Fruit fly (Drosophila melanogaster) whole organism, larva: ENCODE measurements around the gene x16.

Source experiments
- noc ChIP-seq: fragments of 200-800 bp; sonication (Bioruptor generic); optimal IDR thresholded peaks from 3 replicates; lab custom pipeline; 2019; ENCODE audit warnings: missing biosample characterization, mild to moderate bottlenecking, missing genetic modification characterization, moderate library complexity

Gene x16

DNA sequence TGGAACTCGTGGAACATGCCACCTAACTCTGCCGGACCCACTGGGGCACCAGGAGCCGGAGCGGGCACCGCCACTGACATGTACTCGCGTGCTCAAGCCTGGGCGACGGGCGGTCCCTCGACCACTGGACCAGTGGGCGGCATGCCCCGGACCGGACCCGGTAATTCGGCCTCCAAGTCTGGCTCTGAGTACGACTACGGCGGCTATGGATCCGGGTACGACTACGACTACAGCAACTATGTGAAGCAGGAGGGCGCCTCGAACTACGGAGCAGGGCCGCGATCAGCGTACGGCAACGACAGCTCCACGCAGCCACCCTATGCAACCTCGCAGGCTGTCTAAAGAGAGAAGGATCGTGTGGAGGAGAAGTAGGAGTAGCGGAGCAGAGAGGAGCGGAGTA lies 5.1 kb upstream of the x16 start:
- no peak for TF ChIP-seq noc (tag; lab: Kevin White, UChicago)

DNA sequence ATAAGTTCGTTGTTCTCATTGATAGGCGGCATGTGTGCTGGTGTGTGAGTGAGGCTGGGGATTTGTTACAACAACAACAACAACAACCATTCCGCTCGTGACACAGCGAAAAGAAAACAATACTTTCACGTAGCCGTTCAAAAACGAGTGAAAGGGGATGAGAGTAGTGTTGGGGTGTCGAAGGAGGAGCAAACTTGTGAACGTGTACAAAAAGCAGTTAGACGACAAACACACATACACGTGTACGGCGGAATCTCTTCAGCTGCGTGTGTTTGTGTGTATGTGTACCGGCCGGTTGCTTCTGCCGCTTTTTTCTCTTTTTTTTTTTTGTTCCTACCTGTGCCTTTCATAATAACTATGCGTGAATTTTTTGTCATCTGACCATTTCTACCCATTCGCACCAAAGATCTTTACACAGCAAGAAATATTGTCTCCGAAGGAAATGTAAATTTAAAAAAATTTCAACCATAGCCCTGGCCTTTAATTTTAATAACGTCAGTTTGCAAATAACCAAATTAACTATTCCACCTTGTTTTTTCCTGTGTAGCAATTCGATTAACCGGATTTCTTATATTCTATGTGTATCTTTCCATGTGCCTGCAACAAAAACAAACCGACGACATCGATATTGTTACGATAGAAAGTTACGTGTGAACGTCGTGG lies 2.2 kb upstream of the x16 start:
- TF ChIP-seq noc (tag; lab: Kevin White, UChicago) = peak; percentile 81

DNA sequence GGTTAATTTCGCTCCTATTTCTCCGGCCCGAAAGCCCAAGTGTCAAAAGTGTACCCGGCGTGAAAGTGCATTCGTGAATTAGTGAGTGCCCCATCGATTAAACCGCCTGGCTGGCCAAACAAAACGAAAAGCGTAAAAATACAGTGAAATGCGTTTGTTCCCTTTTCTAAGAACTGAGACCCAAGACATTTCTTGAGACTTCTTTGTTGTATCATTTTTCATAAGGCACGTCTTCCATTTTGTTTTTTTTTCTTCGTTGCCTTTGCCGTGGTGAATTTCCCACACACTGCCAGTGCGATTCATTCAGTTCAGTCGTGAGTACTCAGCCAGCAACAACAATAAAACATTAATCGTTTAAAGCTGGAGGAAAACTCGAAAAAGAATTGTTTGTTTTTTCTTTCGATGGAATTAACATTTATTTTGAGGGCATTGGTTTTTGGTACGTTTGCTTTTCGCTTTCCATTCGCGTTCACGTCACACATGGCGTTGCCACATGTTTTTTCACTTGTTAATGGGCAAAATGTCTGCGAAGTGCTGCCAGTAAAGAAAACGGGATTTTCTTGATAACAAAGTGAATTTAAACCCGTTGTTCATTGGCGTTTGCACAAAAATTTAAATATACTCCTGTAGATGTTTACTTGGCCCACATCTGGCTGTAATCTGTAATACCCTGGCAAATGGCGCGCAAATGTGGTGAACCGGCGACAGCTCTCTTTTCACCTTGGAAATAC lies 1.5 kb upstream of the x16 start:
- no peak for TF ChIP-seq noc (tag; lab: Kevin White, UChicago)

DNA sequence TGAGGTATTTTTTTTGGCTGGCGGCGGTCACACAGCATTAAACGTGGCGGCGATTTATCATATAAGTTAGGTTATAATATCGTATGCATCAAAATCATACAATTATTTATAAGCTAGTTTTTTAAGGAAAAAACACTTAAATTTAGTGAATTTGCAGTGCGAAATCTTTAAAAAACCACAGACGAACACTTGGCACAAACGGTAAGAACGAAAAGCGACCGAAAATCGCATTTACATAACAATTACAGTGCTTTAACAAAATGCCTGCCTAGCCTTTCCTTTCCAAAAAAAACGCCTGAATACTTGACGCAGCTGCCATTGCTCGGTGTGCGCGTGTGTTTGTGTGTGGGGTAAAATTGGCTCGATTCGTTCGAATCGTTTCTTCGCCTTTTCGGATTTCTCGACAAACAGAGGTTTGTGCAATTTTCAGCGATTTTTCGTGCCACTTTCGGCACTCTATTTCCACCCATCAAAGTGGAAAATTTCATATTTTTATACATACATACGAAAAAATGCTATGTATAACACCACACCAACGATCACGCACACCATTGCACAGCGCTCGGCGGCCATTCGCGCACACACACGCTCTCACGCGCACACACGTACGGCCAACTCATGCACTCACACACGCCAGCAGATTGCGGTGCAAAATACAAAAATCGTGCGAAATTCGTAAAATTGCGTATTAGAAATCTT lies 800 bp upstream of the x16 start, which contains the start of gene Hrb27C:
Hrb27C (plus strand) TSS at position 44 of the 699 bp plus-strand sequence.
- TF ChIP-seq noc (tag; lab: Kevin White, UChicago) = no peak

DNA sequence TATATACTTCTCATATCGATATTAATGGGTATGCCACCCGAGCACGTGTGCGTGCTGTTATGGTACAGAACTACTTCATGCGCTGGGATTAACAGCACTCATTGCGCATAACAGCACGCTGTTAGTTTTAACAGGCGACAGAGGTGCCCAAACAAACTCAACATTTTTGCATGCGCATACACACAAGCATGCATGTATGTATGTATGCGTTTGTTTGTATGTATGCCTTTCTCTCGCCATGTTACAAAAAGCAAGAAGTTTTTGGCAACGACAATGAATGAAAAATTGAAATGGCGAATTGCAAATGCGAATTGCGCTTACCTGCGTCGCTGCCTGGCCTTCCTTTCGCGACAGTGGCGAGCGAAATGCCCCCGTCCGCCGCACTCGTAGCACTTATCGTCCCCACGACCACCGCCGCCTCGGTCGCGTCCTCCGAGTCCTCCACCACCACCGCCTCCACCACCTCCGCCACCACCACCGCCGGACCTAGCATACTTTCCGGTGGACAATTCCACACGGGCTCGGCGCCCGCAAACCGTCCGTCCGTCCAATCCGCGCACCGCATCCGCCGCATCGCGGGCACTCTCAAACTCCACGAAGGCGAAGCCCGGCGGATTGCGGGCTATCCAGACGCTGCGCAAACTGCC lies 684 bp downstream of the x16 start:
- TF ChIP-seq noc (tag; lab: Kevin White, UChicago) = no peak

DNA sequence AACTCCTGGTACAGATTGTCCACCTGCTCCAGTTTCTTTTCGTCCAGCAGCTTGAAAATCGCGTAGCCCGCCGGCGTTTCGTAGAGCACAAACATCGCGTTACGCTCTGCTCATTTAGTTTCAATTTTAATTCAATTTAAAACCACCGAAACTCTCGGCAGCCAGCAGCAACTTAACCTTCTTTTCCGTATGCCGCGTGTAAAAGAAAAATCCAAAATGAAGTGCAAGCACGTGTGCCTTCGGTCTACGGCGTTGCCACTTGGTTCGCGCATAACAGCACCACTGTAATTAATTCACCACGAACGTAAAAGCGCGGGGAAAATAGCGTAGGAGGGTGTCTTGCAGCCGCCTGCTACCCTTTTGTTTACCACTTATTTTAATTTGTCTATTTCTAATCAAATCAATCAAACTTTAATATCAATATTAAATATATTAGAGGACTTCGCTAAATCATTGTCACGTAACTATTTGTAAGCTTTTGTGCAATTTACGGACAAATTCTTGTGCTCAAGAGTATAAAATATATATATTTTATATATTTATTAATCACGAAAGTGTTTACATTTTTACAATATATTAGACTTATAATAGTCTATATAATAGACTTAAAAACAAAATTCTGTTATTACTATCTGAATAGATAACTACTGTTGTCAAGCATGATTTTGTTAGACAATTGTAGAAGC lies 1.4 kb downstream of the x16 start, which contains the start of gene nop5:
nop5 (minus strand) TSS at position 227 of the 686 bp plus-strand sequence.
- no peak for TF ChIP-seq noc (tag; lab: Kevin White, UChicago)

DNA sequence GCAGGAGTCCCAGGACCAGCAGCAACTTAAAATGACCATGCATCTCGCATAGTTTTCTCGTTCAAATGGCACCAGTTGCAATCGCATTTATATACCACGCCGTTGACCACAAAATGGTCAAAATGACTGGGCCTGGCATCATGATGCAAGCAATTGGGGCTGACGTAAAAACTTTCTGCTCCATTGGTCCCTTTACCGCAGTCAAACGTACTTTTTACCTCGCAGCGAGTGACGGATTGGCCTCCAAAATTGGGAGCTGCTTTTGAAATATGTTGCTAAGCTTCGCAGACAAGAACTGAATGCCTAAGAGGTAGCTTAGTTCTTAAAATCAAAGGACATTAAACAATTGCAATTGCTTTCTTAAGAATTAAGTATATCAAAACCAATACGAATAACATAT lies 3.7 kb downstream of the x16 start, which contains the start of gene CG32829:
CG32829 (minus strand) TSS at position 101 of the 400 bp plus-strand sequence.
- no peak for TF ChIP-seq noc (tag; lab: Kevin White, UChicago)

DNA sequence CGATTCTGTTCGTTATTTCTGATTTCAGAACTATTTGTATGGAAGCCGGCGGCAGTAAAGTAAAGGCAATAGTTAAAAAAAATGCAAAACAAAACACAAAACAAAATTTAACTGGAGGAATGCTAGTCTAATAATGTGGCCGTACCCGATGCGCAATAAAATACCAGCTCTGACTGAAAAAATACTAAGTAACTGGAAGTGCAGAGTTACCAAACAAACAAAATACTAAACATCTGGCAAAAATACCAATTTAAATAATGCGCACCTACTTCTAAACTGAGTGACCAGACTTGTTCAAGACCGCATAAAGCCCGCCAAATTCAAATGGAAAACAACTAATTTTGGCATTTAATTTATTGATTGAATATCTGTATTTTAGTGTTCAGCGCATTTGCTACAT lies 6.0 kb downstream of the x16 start, which contains the start of gene Wee1:
Wee1 (minus strand) TSS at position 175 of the 400 bp plus-strand sequence.
- no peak for TF ChIP-seq noc (tag; lab: Kevin White, UChicago)

DNA sequence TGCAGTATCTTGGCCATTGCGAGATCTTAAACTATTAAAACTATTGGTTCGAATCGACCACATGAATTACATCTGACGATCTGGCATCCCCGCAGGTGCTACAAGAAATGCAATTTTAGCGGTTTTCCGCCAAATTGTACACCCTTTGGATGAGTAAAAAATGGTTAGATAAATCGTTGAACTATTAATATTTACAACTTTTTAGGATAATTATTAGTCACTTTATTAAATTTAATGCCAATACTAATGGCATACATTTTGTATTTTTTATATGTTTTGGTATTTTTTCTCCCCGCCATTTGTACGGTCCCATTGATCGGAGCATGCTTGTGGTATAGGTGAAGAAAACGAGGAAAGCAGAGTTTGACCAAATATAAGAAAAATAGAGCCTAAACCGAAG lies 12.2 kb downstream of the x16 start, which contains the start of the genes Polr1F and Rat1:
Polr1F (minus strand) TSS at position 84 of the 400 bp plus-strand sequence.
Rat1 (plus strand) TSS at position 323 of the 400 bp plus-strand sequence.
- TF ChIP-seq noc (tag; lab: Kevin White, UChicago) = no peak

DNA sequence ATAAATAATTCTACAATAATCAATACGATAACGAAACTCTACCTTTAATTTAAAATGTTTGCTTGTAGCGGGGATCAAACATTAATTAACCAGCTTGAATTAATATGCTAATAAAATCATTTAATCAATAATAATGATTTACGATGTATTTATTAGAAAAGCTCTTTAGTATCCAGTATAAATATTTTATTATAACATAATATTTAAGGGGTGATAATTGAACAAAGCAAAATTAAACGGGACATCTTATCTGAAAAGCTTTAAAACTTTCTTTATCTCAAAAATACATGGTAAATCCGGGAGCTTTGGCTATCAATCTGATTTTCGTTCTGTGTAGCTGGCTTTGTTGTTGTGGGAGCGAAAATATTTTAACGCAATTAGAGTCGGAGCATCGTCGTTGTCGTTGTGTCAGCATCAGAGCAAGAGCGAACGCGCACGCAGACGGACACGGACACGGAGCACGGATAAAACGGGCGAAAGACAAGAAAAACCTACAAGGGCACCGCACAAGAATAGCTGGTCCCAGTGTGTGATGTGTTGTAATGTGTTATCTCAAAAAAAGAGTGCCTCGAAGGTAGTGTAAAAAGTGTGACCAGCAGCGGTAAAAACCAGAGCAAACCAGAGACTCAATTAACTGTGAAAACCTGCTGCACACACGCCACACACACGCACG lies 45.3 kb downstream of the x16 start, which contains the start of gene Nlg2:
Nlg2 (plus strand) TSS at position 375 of the 673 bp plus-strand sequence.
- no peak for TF ChIP-seq noc (tag; lab: Kevin White, UChicago)

DNA sequence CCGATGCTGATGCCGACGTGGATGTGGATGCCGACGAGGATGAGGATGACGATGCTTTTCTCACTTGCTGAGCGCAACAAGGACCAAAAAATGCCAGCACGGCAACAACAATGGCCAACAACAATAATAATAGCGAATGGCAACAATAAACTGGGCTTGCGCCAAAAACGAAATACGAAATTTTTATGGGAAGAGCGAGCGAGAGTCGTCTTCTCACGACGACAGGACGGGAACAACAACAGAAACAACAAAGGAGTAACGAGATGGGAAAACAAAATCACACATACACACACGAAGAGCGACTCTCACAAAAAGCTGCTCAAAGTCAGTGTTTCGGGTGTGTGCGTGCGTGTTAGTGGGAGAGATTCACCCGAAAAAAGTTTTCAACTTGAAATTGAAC lies 46.0 kb downstream of the x16 start:
- no peak for TF ChIP-seq noc (tag; lab: Kevin White, UChicago)

DNA sequence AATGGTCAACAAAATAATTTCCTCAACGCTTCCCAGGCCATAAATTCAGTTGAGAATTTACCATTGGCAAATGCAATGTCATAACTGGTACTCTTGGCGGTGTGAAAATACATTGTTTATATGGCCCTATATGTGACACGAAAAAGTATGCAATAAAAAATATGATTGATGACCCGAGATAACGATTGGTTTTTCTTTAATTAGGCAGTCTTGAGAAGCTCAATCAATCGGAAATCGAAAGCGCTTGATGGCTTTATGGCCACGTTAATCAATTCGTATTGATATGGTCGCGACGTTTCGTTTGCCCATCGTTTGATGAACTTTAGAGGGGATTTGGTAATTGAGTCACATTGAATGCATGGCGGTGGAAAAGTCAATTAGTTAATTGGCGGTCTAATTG lies 49.2 kb downstream of the x16 start:
- peak; percentile 37 for TF ChIP-seq noc (tag; lab: Kevin White, UChicago)

DNA sequence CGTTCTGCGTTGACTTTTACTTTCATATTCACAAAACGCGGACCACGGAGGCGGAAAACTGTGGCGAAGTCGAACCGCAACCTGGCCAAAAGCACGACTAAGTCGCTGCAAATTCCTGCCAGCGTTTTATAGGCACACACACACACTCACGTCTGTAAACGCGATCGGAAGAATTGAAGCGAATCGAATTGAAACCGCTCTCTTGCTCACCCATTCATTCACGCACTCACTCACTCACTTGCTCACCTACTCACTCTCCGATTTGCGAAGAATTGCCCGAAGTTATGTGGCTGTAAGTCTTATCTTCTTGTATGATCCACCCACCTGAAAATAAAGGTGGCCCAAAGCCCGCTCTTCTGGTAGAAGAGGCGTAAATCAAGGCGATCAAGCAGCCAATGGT lies 49.7 kb downstream of the x16 start, which contains the start of gene Nha1:
Nha1 (minus strand) TSS at position 101 of the 400 bp plus-strand sequence.
- no peak for TF ChIP-seq noc (tag; lab: Kevin White, UChicago)
